Fruit fly (Drosophila melanogaster) whole organism, prepupa: ENCODE results near the gene mRNA-cap.

Experiments
- Blimp-1 ChIP-seq: fragments of 200-800 bp; sonication (Bioruptor generic); optimal IDR thresholded peaks from 3 replicates; lab custom pipeline; 2017; ENCODE audit warnings: missing biosample characterization, missing genetic modification characterization, mild to moderate bottlenecking, moderate library complexity, missing genetic modification reagents
- CG10631 ChIP-seq: fragments of 200-800 bp; sonication (Bioruptor generic); optimal IDR thresholded peaks from 2 replicates; lab custom pipeline; 2016; ENCODE audit warnings: missing biosample characterization, missing genetic modification characterization
- CG10669 ChIP-seq: fragments of 200-800 bp; sonication (Bioruptor generic); optimal IDR thresholded peaks from 3 replicates; lab custom pipeline; 2018; ENCODE audit warnings: missing biosample characterization, mild to moderate bottlenecking, missing genetic modification characterization, moderate library complexity
- CG15336 ChIP-seq: fragments of 200-800 bp; sonication (Bioruptor generic); IDR thresholded peaks from 2 replicates; pipeline ENCODE4 v1.3.6; 2022; ENCODE audit warnings: missing biosample characterization, missing genetic modification characterization
- CG1621 ChIP-seq: fragments of 200-800 bp; sonication (Bioruptor generic); optimal IDR thresholded peaks from 3 replicates; lab custom pipeline; 2018; ENCODE audit warnings: missing biosample characterization, mild to moderate bottlenecking, missing genetic modification characterization
- CG3032 ChIP-seq: fragments of 200-800 bp; optimal IDR thresholded peaks from 2 replicates; lab custom pipeline; 2019; ENCODE audit warnings: missing biosample characterization, mild to moderate bottlenecking, missing genetic modification characterization, moderate library complexity
- CG31627 ChIP-seq: fragments of 200-800 bp; sonication (Bioruptor generic); optimal IDR thresholded peaks from 3 replicates; lab custom pipeline; 2016; ENCODE audit warnings: missing biosample characterization, missing genetic modification characterization
- CG34406 ChIP-seq: fragments of 200-800 bp; sonication (Bioruptor generic); optimal IDR thresholded peaks from 3 replicates; lab custom pipeline; 2016; ENCODE audit warnings: missing biosample characterization, missing genetic modification characterization
- CG3919 ChIP-seq: fragments of 200-800 bp; sonication (Bioruptor generic); optimal IDR thresholded peaks from 3 replicates; lab custom pipeline; 2016; ENCODE audit warnings: missing biosample characterization, missing genetic modification characterization
- CG4318 ChIP-seq: fragments of 200-800 bp; sonication (Bioruptor generic); optimal IDR thresholded peaks from 3 replicates; lab custom pipeline; 2017; ENCODE audit warnings: missing biosample characterization, mild to moderate bottlenecking, missing genetic modification characterization
- CG6808 ChIP-seq: fragments of 200-800 bp; sonication (Bioruptor generic); optimal IDR thresholded peaks from 3 replicates; lab custom pipeline; 2017; ENCODE audit warnings: missing biosample characterization, missing genetic modification characterization, mild to moderate bottlenecking, moderate library complexity, missing genetic modification reagents
- CG7368 ChIP-seq: fragments of 200-800 bp; sonication (Bioruptor generic); optimal IDR thresholded peaks from 3 replicates; lab custom pipeline; 2016; ENCODE audit warnings: missing biosample characterization, missing genetic modification characterization
- CG8119 ChIP-seq: fragments of 200-800 bp; sonication (Bioruptor generic); IDR thresholded peaks from 3 replicates; pipeline ENCODE4 v1.3.6; 2022; ENCODE audit warnings: missing biosample characterization, missing genetic modification characterization
- CG8319 ChIP-seq: fragments of 200-800 bp; sonication (Bioruptor generic); optimal IDR thresholded peaks from 3 replicates; lab custom pipeline; 2016; ENCODE audit warnings: missing biosample characterization, missing genetic modification characterization
- CG8632 ChIP-seq: fragments of 200-800 bp; sonication (Bioruptor generic); optimal IDR thresholded peaks from 3 replicates; lab custom pipeline; 2016; ENCODE audit warnings: missing biosample characterization, missing genetic modification characterization
- CG9139 ChIP-seq: fragments of 200-800 bp; sonication (Bioruptor generic); optimal IDR thresholded peaks from 3 replicates; lab custom pipeline; 2017; ENCODE audit warnings: missing biosample characterization, mild to moderate bottlenecking, missing genetic modification characterization
- Eip75B ChIP-seq: fragments of 200-800 bp; sonication (Bioruptor generic); optimal IDR thresholded peaks from 3 replicates; lab custom pipeline; 2016; ENCODE audit warnings: missing biosample characterization, missing genetic modification characterization
- Eip78C ChIP-seq: fragments of 200-800 bp; sonication (Bioruptor generic); peaks from one replicate; lab custom pipeline; 2016; ENCODE audit warnings: missing biosample characterization, missing genetic modification characterization
- Ets21C ChIP-seq: fragments of 200-800 bp; sonication (Bioruptor generic); optimal IDR thresholded peaks from 3 replicates; lab custom pipeline; 2016; ENCODE audit warnings: missing biosample characterization, missing genetic modification characterization
- Ets96B ChIP-seq: fragments of 200-800 bp; optimal IDR thresholded peaks from 2 replicates; lab custom pipeline; 2019; ENCODE audit warnings: missing biosample characterization, mild to moderate bottlenecking, missing genetic modification characterization, moderate library complexity
- Gug ChIP-seq: fragments of 200-800 bp; sonication (Bioruptor generic); IDR thresholded peaks from 2 replicates; pipeline ENCODE4 v1.3.6; 2022; ENCODE audit warnings: missing biosample characterization, missing genetic modification characterization
- Met ChIP-seq: fragments of 200-800 bp; sonication (Bioruptor generic); optimal IDR thresholded peaks from 3 replicates; lab custom pipeline; 2016; ENCODE audit warnings: missing biosample characterization, missing genetic modification characterization
- Smox ChIP-seq: fragments of 200-800 bp; sonication (Bioruptor generic); optimal IDR thresholded peaks from 3 replicates; lab custom pipeline; 2016; ENCODE audit warnings: missing biosample characterization, missing genetic modification characterization
- Sox102F ChIP-seq: fragments of 200-800 bp; sonication (Bioruptor generic); optimal IDR thresholded peaks from 2 replicates; lab custom pipeline; 2016; ENCODE audit warnings: missing biosample characterization, mild to moderate bottlenecking, missing genetic modification characterization
- Sox14 ChIP-seq: fragments of 200-800 bp; sonication (Bioruptor generic); optimal IDR thresholded peaks from 3 replicates; lab custom pipeline; 2016; ENCODE audit warnings: missing biosample characterization, missing genetic modification characterization
- achi ChIP-seq: fragments of 200-800 bp; sonication (Bioruptor generic); optimal IDR thresholded peaks from 3 replicates; lab custom pipeline; 2016; ENCODE audit warnings: missing biosample characterization, missing genetic modification characterization
- acj6 ChIP-seq: fragments of 200-800 bp; sonication (Bioruptor generic); optimal IDR thresholded peaks from 3 replicates; lab custom pipeline; 2016; ENCODE audit warnings: missing biosample characterization, missing genetic modification characterization
- cyc ChIP-seq: fragments of 200-800 bp; sonication (Bioruptor generic); optimal IDR thresholded peaks from 3 replicates; lab custom pipeline; 2016; ENCODE audit warnings: missing biosample characterization, missing genetic modification characterization
- dac ChIP-seq: fragments of 200-800 bp; sonication (Bioruptor generic); optimal IDR thresholded peaks from 2 replicates; lab custom pipeline; 2017; ENCODE audit warnings: missing biosample characterization, mild to moderate bottlenecking, missing genetic modification characterization
- dsx ChIP-seq: fragments of 200-800 bp; optimal IDR thresholded peaks from 3 replicates; lab custom pipeline; 2019; ENCODE audit warnings: missing biosample characterization, mild to moderate bottlenecking, missing genetic modification characterization, moderate library complexity; ENCODE audit not compliant: poor library complexity, severe bottlenecking
- eg ChIP-seq: fragments of 200-800 bp; sonication (Bioruptor generic); IDR thresholded peaks from 3 replicates; pipeline ENCODE4 v1.3.6; 2022; ENCODE audit warnings: missing biosample characterization, missing genetic modification characterization
- esn ChIP-seq: fragments of 200-800 bp; sonication (Bioruptor generic); optimal IDR thresholded peaks from 2 replicates; lab custom pipeline; 2016; ENCODE audit warnings: missing biosample characterization, mild to moderate bottlenecking, missing genetic modification characterization, moderate library complexity
- fd59A ChIP-seq: fragments of 200-800 bp; sonication (Bioruptor generic); optimal IDR thresholded peaks from 2 replicates; lab custom pipeline; 2017; ENCODE audit warnings: missing biosample characterization, mild to moderate bottlenecking, missing genetic modification characterization, missing genetic modification reagents
- fd85E ChIP-seq: fragments of 200-800 bp; sonication (Bioruptor generic); optimal IDR thresholded peaks from 3 replicates; lab custom pipeline; 2016; ENCODE audit warnings: missing biosample characterization, missing genetic modification characterization
- fkh ChIP-seq: fragments of 200-800 bp; sonication (Bioruptor generic); optimal IDR thresholded peaks from 3 replicates; lab custom pipeline; 2017; ENCODE audit warnings: missing biosample characterization, mild to moderate bottlenecking, missing genetic modification characterization, moderate library complexity
- lz ChIP-seq: fragments of 200-800 bp; sonication (Bioruptor generic); optimal IDR thresholded peaks from 3 replicates; lab custom pipeline; 2016; ENCODE audit warnings: missing biosample characterization, missing genetic modification characterization
- net ChIP-seq: fragments of 200-800 bp; sonication (Bioruptor generic); optimal IDR thresholded peaks from 3 replicates; lab custom pipeline; 2016; ENCODE audit warnings: missing biosample characterization, missing genetic modification characterization
- pdm3 ChIP-seq: fragments of 200-800 bp; sonication (Bioruptor generic); optimal IDR thresholded peaks from 3 replicates; lab custom pipeline; 2016; ENCODE audit warnings: missing biosample characterization, missing genetic modification characterization
- spab ChIP-seq: fragments of 200-800 bp; sonication (Bioruptor generic); optimal IDR thresholded peaks from 2 replicates; lab custom pipeline; 2017; ENCODE audit warnings: missing biosample characterization, mild to moderate bottlenecking, missing genetic modification characterization, missing genetic modification reagents
- ss ChIP-seq, 2 experiments: fragments of 200-800 bp; sonication (Bioruptor generic); optimal IDR thresholded peaks; 2 replicates in 1 of 2; 3 replicates in 1 of 2; lab custom pipeline; 2017 to 2018; ENCODE audit warnings: mild to moderate bottlenecking in 2 of 2, missing biosample characterization in 2 of 2, missing genetic modification characterization in 2 of 2, moderate library complexity in 1 of 2
- svp ChIP-seq: fragments of 200-800 bp; sonication (Bioruptor generic); peaks from one replicate; lab custom pipeline; 2016; ENCODE audit warnings: missing biosample characterization, missing genetic modification characterization
- topi ChIP-seq: fragments of 200-800 bp; sonication (Bioruptor generic); optimal IDR thresholded peaks from 3 replicates; lab custom pipeline; 2016; ENCODE audit warnings: missing biosample characterization, missing genetic modification characterization
- vri ChIP-seq: fragments of 200-800 bp; sonication (Bioruptor generic); optimal IDR thresholded peaks from 3 replicates; lab custom pipeline; 2016; ENCODE audit warnings: missing biosample characterization, mild to moderate bottlenecking, missing genetic modification characterization

Gene mRNA-cap

DNA sequence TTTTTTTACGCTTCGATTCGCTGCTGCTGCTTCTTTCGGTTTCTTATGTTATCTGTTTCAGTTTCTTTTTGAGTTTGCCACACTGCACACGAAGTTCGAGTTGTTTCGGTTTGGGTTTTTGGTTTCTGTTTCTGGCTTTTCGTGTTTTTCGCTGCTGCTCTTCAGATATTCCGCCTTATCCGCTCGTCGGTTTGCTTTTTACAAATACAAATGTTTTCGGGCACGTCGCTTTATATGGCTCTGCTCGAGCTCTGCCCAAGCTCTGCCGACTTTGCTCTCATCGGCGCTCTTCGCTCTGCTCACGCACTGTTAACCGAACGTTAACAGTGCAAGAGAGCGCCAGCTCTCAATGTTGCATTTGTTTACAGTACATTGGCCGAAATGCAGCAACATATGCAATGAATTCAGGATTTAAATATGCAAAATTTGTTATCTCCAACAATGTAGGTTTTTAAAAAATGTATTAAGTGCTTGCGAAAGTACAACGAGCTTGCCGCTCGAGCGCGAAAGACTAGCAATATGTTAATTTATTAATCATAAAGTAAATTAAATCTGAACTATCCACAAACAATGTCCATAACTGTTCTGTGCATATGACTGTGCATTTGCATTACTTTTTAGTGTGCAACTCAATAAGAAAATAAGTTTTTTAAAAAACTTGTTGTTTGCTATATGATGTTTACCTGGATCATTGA is 31.2 kb downstream of the mRNA-cap start (continued):
- TF ChIP-seq Blimp-1 (GFP tag; lab: Kevin White, UChicago) (no peak), fd59A (GFP tag; lab: Kevin White, UChicago) (peak; percentile 37), Eip75B (GFP tag; lab: Kevin White, UChicago) (no peak), CG3919 (GFP tag; lab: Kevin White, UChicago) (no peak), cyc (GFP tag; lab: Kevin White, UChicago) (no peak), spab (GFP tag; lab: Kevin White, UChicago) (peak; percentile 29), CG8632 (GFP tag; lab: Kevin White, UChicago) (no peak), Ets21C (GFP tag; lab: Kevin White, UChicago) (no peak), CG31627 (peak; percentile 17), Sox102F (GFP tag; lab: Kevin White, UChicago) (peak; percentile 10), CG15336 (peak; percentile 14), achi (GFP tag; lab: Kevin White, UChicago) (peak; percentile 24)

DNA sequence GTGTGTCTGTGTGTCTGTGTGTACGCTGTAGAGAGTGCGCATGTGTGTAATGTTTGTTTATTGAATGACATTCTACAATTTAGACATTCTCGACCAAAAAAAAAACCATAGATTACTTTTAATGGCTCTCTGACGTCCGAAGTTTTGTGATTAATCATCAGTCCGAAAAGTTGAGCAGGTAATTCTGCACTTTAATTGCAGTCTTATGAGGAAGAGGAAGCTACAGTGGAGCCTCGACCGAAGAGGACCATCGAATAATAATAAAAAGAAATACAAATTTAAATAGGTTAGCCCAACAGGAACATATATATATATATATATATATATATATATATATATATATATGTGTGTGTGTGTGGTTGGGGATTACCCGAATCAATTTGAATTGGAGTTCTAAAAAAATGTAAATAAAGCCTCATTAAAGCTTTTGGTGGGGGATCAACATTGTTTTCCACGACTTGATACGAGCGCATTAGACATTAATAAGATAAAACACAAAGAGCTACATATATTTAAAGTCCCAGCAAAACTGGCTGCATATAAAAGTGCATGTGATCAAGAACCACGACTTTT is 33.3 kb downstream of the mRNA-cap start:
- TF ChIP-seq CG9139 (GFP tag; lab: Kevin White, UChicago) (no peak), cyc (GFP tag; lab: Kevin White, UChicago) (no peak), CG8632 (GFP tag; lab: Kevin White, UChicago) (no peak), CG8319 (no peak), Ets21C (GFP tag; lab: Kevin White, UChicago) (no peak), net (GFP tag; lab: Kevin White, UChicago) (no peak), CG31627 (peak; percentile 21), achi (GFP tag; lab: Kevin White, UChicago) (no peak), dac (GFP tag; lab: Kevin White, UChicago) (no peak), CG34406 (GFP tag; lab: Kevin White, UChicago) (peak; percentile 1), eg (GFP tag; lab: Robert Waterston, UW) (no peak), fd85E (GFP tag; lab: Kevin White, UChicago) (no peak), dsx (GFP tag; lab: Kevin White, UChicago) (no peak), Sox102F (GFP tag; lab: Kevin White, UChicago) (peak; percentile 11), CG6808 (GFP tag; lab: Kevin White, UChicago) (no peak), CG10669 (no peak), Gug (no peak), Ets96B (tag; lab: Kevin White, UChicago) (no peak), lz (GFP tag; lab: Kevin White, UChicago) (no peak), fd59A (GFP tag; lab: Kevin White, UChicago) (no peak), CG7368 (GFP tag; lab: Kevin White, UChicago) (no peak), acj6 (GFP tag; lab: Kevin White, UChicago) (no peak), spab (GFP tag; lab: Kevin White, UChicago) (no peak), pdm3 (GFP tag; lab: Kevin White, UChicago) (no peak), Sox14 (GFP tag; lab: Kevin White, UChicago) (no peak), Eip78C (peak; percentile 31), ss (GFP tag; optimal IDR thresholded peaks at IDR 0.05; lab: Kevin White, UChicago) (no peak), Blimp-1 (GFP tag; lab: Kevin White, UChicago) (no peak), Smox (GFP tag; lab: Kevin White, UChicago) (peak; percentile 6), fkh (GFP tag; lab: Kevin White, UChicago) (peak; percentile 48), Met (GFP tag; lab: Kevin White, UChicago) (no peak), CG1621 (tag; lab: Kevin White, UChicago) (no peak), svp (GFP tag; lab: Kevin White, UChicago) (peak; percentile 58), CG10631 (GFP tag; lab: Kevin White, UChicago) (no peak), esn (GFP tag; lab: Kevin White, UChicago) (no peak), topi (peak; percentile 26), CG3032 (tag; lab: Kevin White, UChicago) (no peak), CG8119 (GFP tag; lab: Robert Waterston, UW) (no peak), CG4318 (GFP tag; lab: Kevin White, UChicago) (no peak), Eip75B (GFP tag; lab: Kevin White, UChicago) (no peak), vri (GFP tag; lab: Kevin White, UChicago) (peak; percentile 11)
